Worm (Caenorhabditis elegans): ENCODE results near the gene slc-28.2.

DNA sequence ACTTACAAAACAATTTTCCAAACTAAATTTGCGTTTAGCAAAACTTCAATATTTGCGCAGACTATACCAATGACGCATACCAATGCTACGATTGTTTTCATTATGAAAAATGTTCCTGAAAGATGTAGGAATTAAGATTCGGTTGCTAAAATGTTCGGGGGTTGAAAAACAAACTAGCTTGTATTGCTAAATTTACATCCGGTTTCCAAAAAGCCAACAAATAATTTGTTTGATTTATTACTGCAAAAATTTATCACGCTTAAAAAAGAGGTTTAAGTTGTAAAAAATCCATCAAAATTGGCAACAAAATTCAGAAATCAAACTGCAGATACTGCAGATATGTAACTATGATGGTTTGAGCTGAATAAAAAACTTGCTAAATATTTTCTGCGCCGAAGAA lies 20.3 kb downstream of the slc-28.2 start, which contains the start of gene srbc-30:
- TF ChIP-seq flt-1 (GFP tag; IDR thresholded peaks at IDR 0.05) (no peak), ztf-23 (GFP tag; IDR thresholded peaks at IDR 0.05) (no peak), T22C8.4 (GFP tag; IDR thresholded peaks at IDR 0.05) (no peak), tab-1 (GFP tag; IDR thresholded peaks at IDR 0.05) (no peak), ztf-29 (GFP tag; IDR thresholded peaks at IDR 0.05) (no peak), ref-1 (GFP tag; conservative IDR thresholded peaks at IDR 0.05) (no peak), klf-2 (GFP tag; conservative IDR thresholded peaks at IDR 0.05) (no peak), med-1 (GFP tag; optimal IDR thresholded peaks at IDR 0.05; ENCODE audit: insufficient read depth) (no peak)
